Worm (Caenorhabditis elegans): ENCODE results near the gene slrp-1.

Gene slrp-1

DNA sequence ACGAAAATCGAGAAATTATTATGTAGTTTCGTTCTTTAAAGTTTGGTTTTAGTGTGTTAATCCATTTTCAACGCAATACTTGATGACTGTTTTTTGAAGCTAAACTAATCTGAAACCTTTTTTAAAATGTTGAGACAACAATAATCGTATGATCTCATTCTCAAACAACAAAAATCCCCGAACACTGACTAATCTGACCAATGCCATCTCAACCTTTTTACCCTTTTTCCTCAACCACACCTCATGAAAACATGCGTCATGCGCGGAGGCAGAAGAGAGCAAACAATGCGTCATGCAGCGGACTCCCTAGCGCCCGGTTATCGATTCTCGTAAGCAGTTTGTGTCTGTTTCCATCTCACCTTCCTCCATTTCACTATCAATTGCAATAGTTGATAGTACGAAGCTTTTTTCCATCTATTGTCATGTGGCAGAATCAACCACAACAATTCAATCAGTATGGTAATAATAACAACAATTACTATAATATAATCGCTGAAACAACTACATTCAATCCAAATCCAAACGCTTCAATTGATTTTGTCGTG, 6.1 kb downstream of the slrp-1 start, which contains the start of gene C50B8.4:
TSS of gene C50B8.4 (plus strand) at position 299 of the 545 bp plus-strand sequence.
- TF ChIP-seq ceh-28 (tag; optimal IDR thresholded peaks at IDR 0.05) (no peak), pqm-1 (tag; optimal IDR thresholded peaks at IDR 0.05) (peak; percentile 64), ceh-16 (tag; optimal IDR thresholded peaks at IDR 0.05) (no peak), snpc-4 (tag; optimal IDR thresholded peaks at IDR 0.05) (peak; percentile 24), nhr-67 (tag; optimal IDR thresholded peaks at IDR 0.05) (no peak), ceh-82 (tag; optimal IDR thresholded peaks at IDR 0.05) (no peak), ceh-9 (tag; optimal IDR thresholded peaks at IDR 0.05) (no peak), egl-27 (tag; optimal IDR thresholded peaks at IDR 0.05) (no peak), skn-1 (tag; optimal IDR thresholded peaks at IDR 0.05) (no peak), sea-2 (GFP tag; optimal IDR thresholded peaks at IDR 0.05) (no peak), ZK546.5 (tag; optimal IDR thresholded peaks at IDR 0.05) (no peak), nhr-12 (tag; optimal IDR thresholded peaks at IDR 0.05) (no peak), nhr-23 (tag; optimal IDR thresholded peaks at IDR 0.05) (no peak), elt-2 (tag; optimal IDR thresholded peaks at IDR 0.05) (peak; percentile 67), pha-4 (tag; optimal IDR thresholded peaks at IDR 0.05) (peak; percentile 24), eor-1 (tag; optimal IDR thresholded peaks at IDR 0.05) (no peak), aly-2 (tag; optimal IDR thresholded peaks at IDR 0.05) (no peak), R02D3.7 (tag; optimal IDR thresholded peaks at IDR 0.05) (no peak), ztf-11 (tag; optimal IDR thresholded peaks at IDR 0.05) (no peak), tbx-2 (tag; optimal IDR thresholded peaks at IDR 0.05) (no peak)

DNA sequence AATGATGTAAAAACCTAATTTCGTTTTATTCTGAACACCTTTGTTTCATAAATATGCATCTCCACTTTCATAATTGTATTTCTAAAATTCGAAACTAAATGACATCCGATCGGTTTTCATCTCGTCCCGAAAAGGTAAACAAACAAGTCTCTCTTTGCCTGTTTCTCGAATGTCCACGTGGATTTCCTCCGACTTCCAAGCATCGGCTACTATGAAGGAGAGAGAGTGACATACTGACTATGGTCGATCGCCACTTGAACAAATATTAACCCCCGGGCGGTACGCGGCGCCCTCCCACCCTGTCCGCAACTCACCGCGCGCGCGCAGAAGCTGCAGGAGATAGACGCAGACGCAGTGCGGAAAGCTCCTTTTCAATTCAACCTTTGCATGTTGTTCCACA, 10.2 kb downstream of the slrp-1 start:
- TF ChIP-seq pha-4 (tag; optimal IDR thresholded peaks at IDR 0.05) (peak; percentile 75), sea-2 (GFP tag; optimal IDR thresholded peaks at IDR 0.05) (no peak)

DNA sequence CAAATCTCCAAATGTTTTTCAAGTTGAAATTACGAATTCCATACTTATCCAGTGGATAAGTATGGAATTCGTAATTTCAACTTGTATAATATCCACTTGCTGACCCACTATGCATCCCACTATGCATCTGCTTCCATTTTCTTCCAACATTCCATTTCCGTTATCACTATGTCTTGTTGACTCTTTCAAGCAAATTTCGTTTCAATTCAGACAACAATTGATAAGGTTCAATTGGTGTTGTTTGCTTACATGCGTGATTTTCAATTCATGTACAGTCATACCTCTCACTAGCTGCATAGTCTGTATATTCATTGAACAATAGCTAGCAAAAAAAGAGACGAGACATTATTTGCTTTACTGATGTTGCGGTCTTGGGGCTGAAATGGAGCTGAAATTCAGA, 11.2 kb downstream of the slrp-1 start:
- TF ChIP-seq pqm-1 (tag; optimal IDR thresholded peaks at IDR 0.05): peak; percentile 80
- TF ChIP-seq mdl-1 (tag; optimal IDR thresholded peaks at IDR 0.05): no peak
- no peak for TF ChIP-seq unc-62 (GFP tag; optimal IDR thresholded peaks at IDR 0.05)
- peak; percentile 86 for TF ChIP-seq pha-4 (tag; optimal IDR thresholded peaks at IDR 0.05)
- TF ChIP-seq elt-2 (tag; optimal IDR thresholded peaks at IDR 0.05): peak; percentile 71
- TF ChIP-seq elt-1 (tag; optimal IDR thresholded peaks at IDR 0.05): no peak
- TF ChIP-seq fkh-10 (GFP tag; optimal IDR thresholded peaks at IDR 0.05): no peak
- no peak for TF ChIP-seq ztf-4 (tag; optimal IDR thresholded peaks at IDR 0.05)
- no peak for TF ChIP-seq eor-1 (tag; optimal IDR thresholded peaks at IDR 0.05)

- TF ChIP-seq elt-2 (tag; optimal IDR thresholded peaks at IDR 0.05) (no peak), daf-12 (tag; optimal IDR thresholded peaks at IDR 0.05) (no peak), fkh-10 (GFP tag; optimal IDR thresholded peaks at IDR 0.05) (no peak), nhr-237 (tag; optimal IDR thresholded peaks at IDR 0.05) (no peak), egl-5 (tag; optimal IDR thresholded peaks at IDR 0.05) (no peak), nhr-77 (tag; optimal IDR thresholded peaks at IDR 0.05) (no peak), unc-62 (GFP tag; optimal IDR thresholded peaks at IDR 0.05) (no peak), ztf-4 (tag; optimal IDR thresholded peaks at IDR 0.05) (no peak), egl-27 (tag; optimal IDR thresholded peaks at IDR 0.05) (no peak), pqm-1 (tag; optimal IDR thresholded peaks at IDR 0.05) (no peak), mdl-1 (tag; optimal IDR thresholded peaks at IDR 0.05) (no peak), ZK546.5 (tag; optimal IDR thresholded peaks at IDR 0.05) (no peak)
These were observed 11.8 kb downstream of the slrp-1 start for ce11 chrV:13577463-13577862.

ce11 chrV:13578637-13579036, 13.0 kb downstream of the slrp-1 start, which contains the start of gene C50B8.6:
TSS of gene C50B8.6 (plus strand) at chrV:13578972.
- no peak for TF ChIP-seq nhr-237 (tag; optimal IDR thresholded peaks at IDR 0.05)
- TF ChIP-seq pha-4 (tag; optimal IDR thresholded peaks at IDR 0.05): peak; percentile 52
- no peak for TF ChIP-seq nhr-23 (tag; optimal IDR thresholded peaks at IDR 0.05)
- no peak for TF ChIP-seq elt-3 (tag; optimal IDR thresholded peaks at IDR 0.05)
- TF ChIP-seq lsy-12 (tag; optimal IDR thresholded peaks at IDR 0.05): no peak
- TF ChIP-seq elt-2 (tag; optimal IDR thresholded peaks at IDR 0.05): peak; percentile 67
- TF ChIP-seq jun-1 (tag; optimal IDR thresholded peaks at IDR 0.05): no peak
- no peak for TF ChIP-seq egl-27 (tag; optimal IDR thresholded peaks at IDR 0.05)
- no peak for TF ChIP-seq nhr-67 (tag; optimal IDR thresholded peaks at IDR 0.05)
- no peak for TF ChIP-seq nhr-76 (tag; optimal IDR thresholded peaks at IDR 0.05)
- TF ChIP-seq fkh-2 (tag; optimal IDR thresholded peaks at IDR 0.05): no peak
- no peak for TF ChIP-seq mdl-1 (tag; optimal IDR thresholded peaks at IDR 0.05)
- no peak for TF ChIP-seq nhr-43 (tag; optimal IDR thresholded peaks at IDR 0.05; ENCODE audit: poor library complexity, severe bottlenecking)
- TF ChIP-seq daf-12 (tag; optimal IDR thresholded peaks at IDR 0.05): no peak
- TF ChIP-seq nhr-12 (tag; optimal IDR thresholded peaks at IDR 0.05): no peak

Data from whole organism, L3 larva.